Worm (Caenorhabditis elegans) whole organism, midembryonic: ENCODE data around the gene skr-18.

Source experiments
- T22C8.4 ChIP-seq: fragments of 200-800 bp; sonication (Bioruptor generic); IDR thresholded peaks from 2 replicates; pipeline ENCODE4 v1.3.6; 2022; ENCODE audit warnings: missing genetic modification characterization, missing compliant biosample characterization
- cog-1 ChIP-seq: sonication (generic microtip); optimal IDR thresholded peaks from 2 replicates; lab custom pipeline; 2016; ENCODE audit warnings: missing genetic modification characterization, missing compliant biosample characterization
- flt-1 ChIP-seq: fragments of 200-800 bp; sonication (Bioruptor generic); IDR thresholded peaks from 2 replicates; pipeline ENCODE4 v1.3.6; 2022; ENCODE audit warnings: missing genetic modification characterization, missing compliant biosample characterization
- klf-2 ChIP-seq: fragments of 200-800 bp; sonication (Bioruptor generic); conservative IDR thresholded peaks from 2 replicates; pipeline ENCODE4 v1.3.6; 2022; ENCODE audit warnings: missing genetic modification reagents, missing genetic modification characterization, missing compliant biosample characterization
- med-1 ChIP-seq: sonication (generic microtip); optimal IDR thresholded peaks from 2 replicates; lab custom pipeline; 2017; ENCODE audit warnings: missing genetic modification characterization, mild to moderate bottlenecking, missing compliant biosample characterization, antibody characterized with exemption, missing genetic modification reagents; ENCODE audit not compliant: insufficient read depth
- ref-1 ChIP-seq: fragments of 200-800 bp; sonication (Bioruptor generic); conservative IDR thresholded peaks from 2 replicates; pipeline ENCODE4 v1.3.6; 2022; ENCODE audit warnings: missing genetic modification reagents, missing genetic modification characterization, missing compliant biosample characterization
- tab-1 ChIP-seq: fragments of 200-800 bp; sonication (Bioruptor generic); IDR thresholded peaks from 2 replicates; pipeline ENCODE4 v1.3.6; 2022; ENCODE audit warnings: missing genetic modification characterization, missing compliant biosample characterization
- ztf-23 ChIP-seq: fragments of 200-800 bp; sonication (Bioruptor generic); IDR thresholded peaks from 2 replicates; pipeline ENCODE4 v1.3.6; 2022; ENCODE audit warnings: missing genetic modification reagents, missing genetic modification characterization, missing compliant biosample characterization
- ztf-29 ChIP-seq: fragments of 200-800 bp; sonication (Bioruptor generic); IDR thresholded peaks from 2 replicates; pipeline ENCODE4 v1.3.6; 2022; ENCODE audit warnings: missing genetic modification reagents, missing genetic modification characterization, missing compliant biosample characterization

The skr-18 gene

ce11 chrIV:762486-763376 is 32.5 kb downstream of the skr-18 start:
- TF ChIP-seq ztf-29 (GFP tag; lab: Robert Waterston, UW) (no peak), flt-1 (GFP tag; lab: Robert Waterston, UW) (no peak), ref-1 (no peak), med-1 (GFP tag; lab: Kevin White, UChicago) (no peak), cog-1 (tag; lab: Kevin White, UChicago) (no peak), klf-2 (GFP tag; lab: Robert Waterston, UW) (no peak), tab-1 (GFP tag; lab: Robert Waterston, UW) (peak; percentile 51; the same call in 1 of the 2 replicates), T22C8.4 (no peak), ztf-23 (0 out of 2 replicates have a peak, but pooled peaks have one; percentile 20)

ce11 chrIV:762016-762459 is 33.2 kb downstream of the skr-18 start:
- no peak for TF ChIP-seq ref-1
- no peak for TF ChIP-seq cog-1 (tag; lab: Kevin White, UChicago)
- TF ChIP-seq ztf-29 (GFP tag; lab: Robert Waterston, UW): no peak
- TF ChIP-seq T22C8.4: no peak
- TF ChIP-seq flt-1 (GFP tag; lab: Robert Waterston, UW): no peak

- TF ChIP-seq tab-1 (GFP tag; lab: Robert Waterston, UW) (no peak), cog-1 (tag; lab: Kevin White, UChicago) (no peak), med-1 (GFP tag; lab: Kevin White, UChicago) (no peak), ztf-23 (no peak), klf-2 (GFP tag; lab: Robert Waterston, UW) (no peak), ref-1 (no peak), flt-1 (GFP tag; lab: Robert Waterston, UW) (no peak), T22C8.4 (no peak), ztf-29 (GFP tag; lab: Robert Waterston, UW) (no peak)
Measured at ce11 chrIV:760267-760666, 35.0 kb downstream of the skr-18 start, which contains the start of gene gst-40. TSS of gene gst-40 (plus strand) at chrIV:760502.

- TF ChIP-seq flt-1 (GFP tag; lab: Robert Waterston, UW) (no peak), cog-1 (tag; lab: Kevin White, UChicago) (no peak), ztf-29 (GFP tag; lab: Robert Waterston, UW) (no peak), ztf-23 (no peak), T22C8.4 (no peak), klf-2 (GFP tag; lab: Robert Waterston, UW) (no peak), tab-1 (GFP tag; lab: Robert Waterston, UW) (no peak), ref-1 (no peak), med-1 (GFP tag; lab: Kevin White, UChicago) (no peak)
Measured at ce11 chrIV:757548-757947, 37.7 kb downstream of the skr-18 start.

- TF ChIP-seq T22C8.4: no peak
- no peak for TF ChIP-seq tab-1 (GFP tag; lab: Robert Waterston, UW)
- no peak for TF ChIP-seq flt-1 (GFP tag; lab: Robert Waterston, UW)
- TF ChIP-seq ref-1: no peak
- TF ChIP-seq med-1 (GFP tag; lab: Kevin White, UChicago): no peak
- no peak for TF ChIP-seq ztf-23
- TF ChIP-seq klf-2 (GFP tag; lab: Robert Waterston, UW): no peak
- no peak for TF ChIP-seq cog-1 (tag; lab: Kevin White, UChicago)
- no peak for TF ChIP-seq ztf-29 (GFP tag; lab: Robert Waterston, UW)
Measured at ce11 chrIV:756956-757355, 38.3 kb downstream of the skr-18 start.

- TF ChIP-seq ztf-23: no peak
- no peak for TF ChIP-seq tab-1 (GFP tag; lab: Robert Waterston, UW)
- TF ChIP-seq cog-1 (tag; lab: Kevin White, UChicago): no peak
- no peak for TF ChIP-seq ref-1
- no peak for TF ChIP-seq med-1 (GFP tag; lab: Kevin White, UChicago)
Measured at ce11 chrIV:756421-756820, 38.8 kb downstream of the skr-18 start, which contains the start of gene srt-23. TSS of gene srt-23 (plus strand) at chrIV:756721.

DNA sequence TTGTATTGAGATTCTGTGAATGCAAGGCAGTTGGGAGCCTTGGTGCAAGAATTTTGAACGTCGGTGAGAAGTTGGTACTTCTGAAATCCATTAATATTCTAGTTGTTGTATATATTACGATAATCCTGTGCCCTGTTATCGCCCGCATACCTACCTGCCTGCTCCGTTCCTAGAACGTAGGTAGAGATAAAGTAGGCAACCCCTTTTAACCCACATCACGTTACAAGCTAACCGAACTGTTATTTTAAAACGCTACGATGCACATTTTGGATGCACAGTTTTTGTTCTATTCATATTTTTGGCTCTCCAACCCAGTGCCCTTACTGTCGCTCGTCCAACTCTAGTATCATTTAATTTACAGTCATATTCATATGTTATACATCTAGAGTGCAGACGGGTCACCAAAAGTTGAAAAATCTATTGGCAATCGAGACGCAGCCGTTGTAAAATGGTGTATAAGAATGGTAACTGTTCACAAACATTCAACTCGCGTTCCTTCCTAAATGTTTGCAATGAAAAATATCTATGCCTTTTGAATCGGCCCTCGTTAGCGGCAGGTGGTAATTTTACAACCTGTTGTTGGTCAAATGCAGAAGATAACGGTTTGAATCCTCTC is 40.8 kb downstream of the skr-18 start:
- TF ChIP-seq med-1 (GFP tag; lab: Kevin White, UChicago) (no peak), T22C8.4 (no peak), cog-1 (tag; lab: Kevin White, UChicago) (no peak), ztf-23 (no peak), flt-1 (GFP tag; lab: Robert Waterston, UW) (no peak), tab-1 (GFP tag; lab: Robert Waterston, UW) (no peak), ztf-29 (GFP tag; lab: Robert Waterston, UW) (no peak), klf-2 (GFP tag; lab: Robert Waterston, UW) (no peak), ref-1 (no peak)

DNA sequence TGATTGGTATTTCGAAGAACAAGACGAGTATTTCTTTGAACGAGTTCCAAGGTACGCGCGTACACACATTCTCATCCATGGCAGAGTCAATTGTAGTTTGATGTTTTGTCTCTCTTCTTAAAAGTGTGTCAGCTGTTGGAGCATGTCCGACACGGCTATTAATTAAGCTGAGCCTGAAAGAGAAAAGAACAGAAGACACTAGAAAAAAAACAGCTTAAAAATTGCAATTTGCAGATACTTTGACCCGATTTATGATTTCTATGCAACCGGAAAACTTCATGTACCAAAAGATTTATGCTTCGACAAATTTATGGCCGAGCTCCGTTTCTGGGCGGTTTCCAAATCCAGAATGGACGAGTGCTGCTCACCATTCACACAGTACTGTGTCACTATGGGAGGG is 45.7 kb downstream of the skr-18 start:
- TF ChIP-seq med-1 (GFP tag; lab: Kevin White, UChicago) (no peak), ztf-23 (no peak), ztf-29 (GFP tag; lab: Robert Waterston, UW) (no peak), T22C8.4 (no peak), ref-1 (no peak), cog-1 (tag; lab: Kevin White, UChicago) (no peak), klf-2 (GFP tag; lab: Robert Waterston, UW) (no peak), flt-1 (GFP tag; lab: Robert Waterston, UW) (no peak), tab-1 (GFP tag; lab: Robert Waterston, UW) (no peak)

DNA sequence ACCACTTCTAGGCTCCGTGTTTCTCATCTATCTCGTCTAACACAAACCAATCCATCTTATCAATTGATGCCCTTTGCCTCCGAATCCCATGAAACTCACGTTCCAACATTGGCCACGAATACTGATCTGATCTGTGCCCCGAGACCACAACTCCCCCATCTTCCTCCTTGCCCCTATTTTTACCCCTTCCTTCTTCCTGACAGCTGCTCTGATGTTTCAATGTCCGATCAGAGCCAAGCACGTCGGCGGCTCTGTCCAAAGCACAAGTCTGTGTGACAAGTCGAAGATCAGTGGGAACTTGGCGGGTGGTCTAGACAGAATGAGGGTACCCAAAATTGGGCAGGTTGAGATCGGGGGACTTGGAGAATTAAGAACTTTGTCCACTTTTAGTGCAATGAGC is 48.9 kb downstream of the skr-18 start:
- TF ChIP-seq flt-1 (GFP tag; lab: Robert Waterston, UW): no peak
- no peak for TF ChIP-seq ztf-23
- TF ChIP-seq klf-2 (GFP tag; lab: Robert Waterston, UW): no peak
- TF ChIP-seq ref-1: no peak
- no peak for TF ChIP-seq cog-1 (tag; lab: Kevin White, UChicago)
- TF ChIP-seq med-1 (GFP tag; lab: Kevin White, UChicago): no peak
- TF ChIP-seq T22C8.4: no peak
- no peak for TF ChIP-seq ztf-29 (GFP tag; lab: Robert Waterston, UW)
- no peak for TF ChIP-seq tab-1 (GFP tag; lab: Robert Waterston, UW)
